Worm (Caenorhabditis elegans) whole organism, L2 larva: ENCODE data around the gene acp-6.

Experiments
- fos-1 ChIP-seq: fragments of 150-350 bp; optimal IDR thresholded peaks from 2 replicates; lab custom pipeline; 2014; ENCODE audit warnings: missing biosample characterization, missing genetic modification characterization
- lin-39 ChIP-seq: fragments of 150-350 bp; optimal IDR thresholded peaks from 2 replicates; lab custom pipeline; 2014; ENCODE audit warnings: missing biosample characterization, missing genetic modification reagents, missing genetic modification characterization
- nhr-12 ChIP-seq: fragments of 150-350 bp; optimal IDR thresholded peaks from 2 replicates; lab custom pipeline; 2014; ENCODE audit warnings: missing biosample characterization, missing genetic modification characterization
- skn-1 ChIP-seq: sonication (generic microtip); optimal IDR thresholded peaks from 2 replicates; lab custom pipeline; 2017; ENCODE audit warnings: missing biosample characterization, missing genetic modification characterization

- peak; percentile 37 for TF ChIP-seq fos-1 (tag; lab: Kevin White, UChicago)
- TF ChIP-seq skn-1 (tag; lab: Kevin White, UChicago) = no peak
- TF ChIP-seq lin-39 (tag; lab: Kevin White, UChicago) = no peak
- no peak for TF ChIP-seq nhr-12 (tag; lab: Kevin White, UChicago)
These were observed 49.3 kb downstream of the acp-6 start, which contains the start of the genes hrpf-2 and bli-6 for ce11 chrIV:6376473-6377115.
